Fruit fly (Drosophila melanogaster) whole organism, embryonic: ENCODE measurements around the gene Vps26.
A peak's percentile ranks its signal among the peaks of the same experiment; 100 is the strongest.

Experiments
- Abd-B ChIP-seq: fragments of 200-800 bp; sonication (Bioruptor generic); optimal IDR thresholded peaks from 2 replicates; lab custom pipeline; 2018; ENCODE audit warnings: missing biosample characterization, mild to moderate bottlenecking, missing genetic modification characterization, moderate library complexity
- Aef1 ChIP-seq: fragments of 200-800 bp; sonication (Bioruptor generic); IDR thresholded peaks from 3 replicates; pipeline ENCODE4 v1.3.6; 2022; ENCODE audit warnings: missing biosample characterization, missing genetic modification characterization
- CG10147 ChIP-seq: fragments of 200-800 bp; sonication (Bioruptor generic); optimal IDR thresholded peaks from 2 replicates; lab custom pipeline; 2019; ENCODE audit warnings: missing biosample characterization, mild to moderate bottlenecking, missing genetic modification characterization, moderate library complexity
- CG10267 ChIP-seq: fragments of 200-800 bp; sonication (Bioruptor generic); optimal IDR thresholded peaks from 2 replicates; lab custom pipeline; 2018; ENCODE audit warnings: missing biosample characterization, mild to moderate bottlenecking, missing genetic modification characterization, moderate library complexity
- CG10366 ChIP-seq: fragments of 200-800 bp; sonication (Bioruptor generic); IDR thresholded peaks from 2 replicates; pipeline ENCODE4 v1.3.6; 2022; ENCODE audit warnings: missing biosample characterization, missing genetic modification characterization
- CG10654 ChIP-seq: fragments of 200-800 bp; sonication (Bioruptor generic); optimal IDR thresholded peaks from 2 replicates; lab custom pipeline; 2016; ENCODE audit warnings: missing biosample characterization, missing genetic modification characterization
- CG12659 ChIP-seq: fragments of 200-800 bp; sonication (Bioruptor generic); optimal IDR thresholded peaks from 3 replicates; lab custom pipeline; 2017; ENCODE audit warnings: mild to moderate bottlenecking, missing biosample characterization, missing genetic modification reagents, missing genetic modification characterization
- CG1529 ChIP-seq: fragments of 200-800 bp; sonication (Bioruptor generic); optimal IDR thresholded peaks from 3 replicates; lab custom pipeline; 2018; ENCODE audit warnings: missing biosample characterization, missing genetic modification characterization
- CG1603 ChIP-seq: fragments of 200-800 bp; sonication (Bioruptor generic); optimal IDR thresholded peaks from 2 replicates; lab custom pipeline; 2019; ENCODE audit warnings: missing biosample characterization, mild to moderate bottlenecking, missing genetic modification characterization, moderate library complexity
- CG16779 ChIP-seq: fragments of 200-800 bp; sonication (Bioruptor generic); IDR thresholded peaks from 2 replicates; pipeline ENCODE4 v1.3.6; 2022; ENCODE audit warnings: missing biosample characterization, missing genetic modification characterization
- CG16863 ChIP-seq: fragments of 200-800 bp; sonication (Bioruptor generic); optimal IDR thresholded peaks from 3 replicates; lab custom pipeline; 2016; ENCODE audit warnings: missing biosample characterization, missing genetic modification characterization
- CG18476 ChIP-seq: fragments of 200-800 bp; sonication (Bioruptor generic); optimal IDR thresholded peaks from 2 replicates; lab custom pipeline; 2016; ENCODE audit warnings: missing biosample characterization, mild to moderate bottlenecking, missing genetic modification characterization
- CG2116 ChIP-seq: fragments of 200-800 bp; sonication (Bioruptor generic); optimal IDR thresholded peaks from 3 replicates; lab custom pipeline; 2018; ENCODE audit warnings: missing biosample characterization, mild to moderate bottlenecking, missing genetic modification characterization
- CG2712 ChIP-seq: fragments of 200-800 bp; optimal IDR thresholded peaks from 3 replicates; lab custom pipeline; 2019; ENCODE audit warnings: missing biosample characterization, mild to moderate bottlenecking, missing genetic modification characterization, moderate library complexity
- CG31224 ChIP-seq: fragments of 200-800 bp; sonication (Bioruptor generic); IDR thresholded peaks from 2 replicates; pipeline ENCODE4 v1.3.6; 2022; ENCODE audit warnings: missing biosample characterization, missing genetic modification characterization
- CG4404 ChIP-seq: fragments of 200-800 bp; sonication (Bioruptor generic); IDR thresholded peaks from 2 replicates; pipeline ENCODE4 v1.3.6; 2022; ENCODE audit warnings: missing biosample characterization, missing genetic modification characterization
- CG5245 ChIP-seq: fragments of 200-800 bp; sonication (Bioruptor generic); optimal IDR thresholded peaks from 3 replicates; lab custom pipeline; 2016; ENCODE audit warnings: missing biosample characterization, missing genetic modification characterization
- CG6791 ChIP-seq: fragments of 200-800 bp; sonication (Bioruptor generic); IDR thresholded peaks from 3 replicates; pipeline ENCODE4 v1.3.6; 2022; ENCODE audit warnings: missing biosample characterization, missing genetic modification characterization; ENCODE audit not compliant: partially characterized antibody
- CG8924 ChIP-seq: fragments of 200-800 bp; optimal IDR thresholded peaks from 3 replicates; lab custom pipeline; 2019; ENCODE audit warnings: missing biosample characterization, mild to moderate bottlenecking, missing genetic modification characterization, moderate library complexity
- CG8944 ChIP-seq: fragments of 200-800 bp; sonication (Bioruptor generic); optimal IDR thresholded peaks from 3 replicates; lab custom pipeline; 2016; ENCODE audit warnings: missing biosample characterization, missing genetic modification characterization
- CTCF ChIP-seq: fragments of 200-800 bp; sonication (Bioruptor generic); optimal IDR thresholded peaks from 2 replicates; lab custom pipeline; 2017; ENCODE audit warnings: missing biosample characterization, mild to moderate bottlenecking, missing genetic modification characterization, moderate library complexity
- Hmx ChIP-seq: fragments of 200-800 bp; sonication (Bioruptor generic); optimal IDR thresholded peaks from 2 replicates; lab custom pipeline; 2016; ENCODE audit warnings: missing biosample characterization, missing genetic modification characterization
- Hr3 ChIP-seq: fragments of 200-800 bp; sonication (Bioruptor generic); optimal IDR thresholded peaks from 3 replicates; lab custom pipeline; 2016; ENCODE audit warnings: missing biosample characterization, missing genetic modification characterization
- Max ChIP-seq: fragments of 200-800 bp; sonication (Bioruptor generic); optimal IDR thresholded peaks from 2 replicates; lab custom pipeline; 2016; ENCODE audit warnings: missing biosample characterization, mild to moderate bottlenecking, missing genetic modification characterization
- Nf-YC ChIP-seq: fragments of 200-800 bp; optimal IDR thresholded peaks from 3 replicates; lab custom pipeline; 2019; ENCODE audit warnings: missing biosample characterization, mild to moderate bottlenecking, missing genetic modification characterization, moderate library complexity
- Optix ChIP-seq: fragments of 200-800 bp; sonication (Bioruptor generic); IDR thresholded peaks from 3 replicates; pipeline ENCODE4 v1.3.6; 2022; ENCODE audit warnings: missing biosample characterization, missing genetic modification characterization
- Pdp1 ChIP-seq, 2 experiments: fragments of 200-800 bp; sonication (Bioruptor generic); optimal IDR thresholded peaks; 3 replicates each; lab custom pipeline; 2016; ENCODE audit warnings: missing biosample characterization in 2 of 2, missing genetic modification characterization in 2 of 2, mild to moderate bottlenecking in 1 of 2, moderate library complexity in 1 of 2
- Sin3A ChIP-seq: fragments of >200 bp; optimal IDR thresholded peaks from 2 replicates; lab custom pipeline; 2018
- Spps ChIP-seq: fragments of 200-800 bp; sonication (Bioruptor generic); optimal IDR thresholded peaks from 2 replicates; lab custom pipeline; 2018; ENCODE audit warnings: missing biosample characterization, mild to moderate bottlenecking, missing genetic modification characterization
- Xrp1 ChIP-seq: fragments of 200-800 bp; sonication (Bioruptor generic); IDR thresholded peaks from 2 replicates; pipeline ENCODE4 v1.3.6; 2022; ENCODE audit warnings: missing biosample characterization, missing genetic modification characterization
- bigmax ChIP-seq: fragments of 200-800 bp; sonication (Bioruptor generic); optimal IDR thresholded peaks from 2 replicates; lab custom pipeline; 2018; ENCODE audit warnings: missing biosample characterization, mild to moderate bottlenecking, missing genetic modification characterization
- crc ChIP-seq: fragments of 200-800 bp; sonication (Bioruptor generic); optimal IDR thresholded peaks from 2 replicates; lab custom pipeline; 2016; ENCODE audit warnings: missing biosample characterization, missing genetic modification characterization
- da ChIP-seq: fragments of 200-800 bp; sonication (Bioruptor generic); optimal IDR thresholded peaks from 2 replicates; lab custom pipeline; 2016; ENCODE audit warnings: missing biosample characterization, missing genetic modification characterization
- dmrt11E ChIP-seq: fragments of 200-800 bp; sonication (Bioruptor generic); optimal IDR thresholded peaks from 3 replicates; lab custom pipeline; 2018; ENCODE audit warnings: missing biosample characterization, mild to moderate bottlenecking, missing genetic modification characterization, moderate library complexity
- gcm ChIP-seq: fragments of 200-800 bp; sonication (Bioruptor generic); optimal IDR thresholded peaks from 2 replicates; lab custom pipeline; 2019; ENCODE audit warnings: missing biosample characterization, mild to moderate bottlenecking, missing genetic modification characterization, moderate library complexity
- gro ChIP-seq: fragments of 200-800 bp; sonication (Bioruptor generic); optimal IDR thresholded peaks from 2 replicates; lab custom pipeline; 2016; ENCODE audit warnings: missing biosample characterization, missing genetic modification characterization
- gsb-n ChIP-seq: fragments of 200-800 bp; sonication (Bioruptor generic); optimal IDR thresholded peaks from 3 replicates; lab custom pipeline; 2018; ENCODE audit warnings: missing biosample characterization, mild to moderate bottlenecking, missing genetic modification characterization
- gt ChIP-seq: fragments of 200-800 bp; sonication (Bioruptor generic); IDR thresholded peaks from 2 replicates; pipeline ENCODE4 v1.3.6; 2022; ENCODE audit warnings: missing biosample characterization, missing genetic modification characterization
- lmd ChIP-seq: fragments of 200-800 bp; sonication (Bioruptor generic); IDR thresholded peaks from 2 replicates; pipeline ENCODE4 v1.3.6; 2022; ENCODE audit warnings: missing biosample characterization, missing genetic modification characterization
- nau ChIP-seq: fragments of 200-800 bp; sonication (Bioruptor generic); optimal IDR thresholded peaks from 3 replicates; lab custom pipeline; 2017; ENCODE audit warnings: missing biosample characterization, mild to moderate bottlenecking, missing genetic modification characterization, missing genetic modification reagents
- peb ChIP-seq: fragments of 200-800 bp; sonication (Bioruptor generic); IDR thresholded peaks from 2 replicates; pipeline ENCODE4 v1.3.6; 2022; ENCODE audit warnings: missing biosample characterization, missing genetic modification characterization
- pfk ChIP-seq: fragments of 200-800 bp; sonication (Bioruptor generic); optimal IDR thresholded peaks from 2 replicates; lab custom pipeline; 2018; ENCODE audit warnings: missing biosample characterization, mild to moderate bottlenecking, missing genetic modification characterization, moderate library complexity
- pros ChIP-seq: fragments of 200-800 bp; sonication (Bioruptor generic); optimal IDR thresholded peaks from 3 replicates; lab custom pipeline; 2019; ENCODE audit warnings: missing biosample characterization, mild to moderate bottlenecking, missing genetic modification characterization, moderate library complexity
- rib ChIP-seq: fragments of 200-800 bp; sonication (Bioruptor generic); IDR thresholded peaks from 2 replicates; pipeline ENCODE4 v1.3.6; 2022; ENCODE audit warnings: missing biosample characterization, missing genetic modification characterization
- run ChIP-seq: fragments of 200-800 bp; sonication (Bioruptor generic); optimal IDR thresholded peaks from 3 replicates; lab custom pipeline; 2018; ENCODE audit warnings: missing biosample characterization, mild to moderate bottlenecking, missing genetic modification characterization
- salm ChIP-seq: fragments of 200-800 bp; sonication (Bioruptor generic); optimal IDR thresholded peaks from 2 replicates; lab custom pipeline; 2018; ENCODE audit warnings: missing biosample characterization, mild to moderate bottlenecking, missing genetic modification characterization
- sima ChIP-seq: fragments of 200-800 bp; sonication (Bioruptor generic); optimal IDR thresholded peaks from 2 replicates; lab custom pipeline; 2016; ENCODE audit warnings: missing biosample characterization, missing genetic modification characterization
- sna ChIP-seq: fragments of 200-800 bp; sonication (Bioruptor generic); IDR thresholded peaks from 2 replicates; pipeline ENCODE4 v1.3.6; 2022; ENCODE audit warnings: missing biosample characterization, missing genetic modification characterization; ENCODE audit not compliant: partially characterized antibody
- sug ChIP-seq: fragments of 200-800 bp; optimal IDR thresholded peaks from 2 replicates; lab custom pipeline; 2019; ENCODE audit warnings: missing biosample characterization, mild to moderate bottlenecking, missing genetic modification characterization, moderate library complexity
- tap ChIP-seq: fragments of 200-800 bp; optimal IDR thresholded peaks from 3 replicates; lab custom pipeline; 2019; ENCODE audit warnings: missing biosample characterization, mild to moderate bottlenecking, missing genetic modification characterization, moderate library complexity
- ttk ChIP-seq: fragments of 200-800 bp; sonication (Bioruptor generic); IDR thresholded peaks from 2 replicates; pipeline ENCODE4 v2.1.2; 2022; ENCODE audit warnings: missing biosample characterization, missing genetic modification characterization
- zen ChIP-seq: fragments of 200-800 bp; sonication (Bioruptor generic); optimal IDR thresholded peaks from 3 replicates; lab custom pipeline; 2018; ENCODE audit warnings: missing biosample characterization, mild to moderate bottlenecking, missing genetic modification characterization, moderate library complexity

The Vps26 gene

DNA sequence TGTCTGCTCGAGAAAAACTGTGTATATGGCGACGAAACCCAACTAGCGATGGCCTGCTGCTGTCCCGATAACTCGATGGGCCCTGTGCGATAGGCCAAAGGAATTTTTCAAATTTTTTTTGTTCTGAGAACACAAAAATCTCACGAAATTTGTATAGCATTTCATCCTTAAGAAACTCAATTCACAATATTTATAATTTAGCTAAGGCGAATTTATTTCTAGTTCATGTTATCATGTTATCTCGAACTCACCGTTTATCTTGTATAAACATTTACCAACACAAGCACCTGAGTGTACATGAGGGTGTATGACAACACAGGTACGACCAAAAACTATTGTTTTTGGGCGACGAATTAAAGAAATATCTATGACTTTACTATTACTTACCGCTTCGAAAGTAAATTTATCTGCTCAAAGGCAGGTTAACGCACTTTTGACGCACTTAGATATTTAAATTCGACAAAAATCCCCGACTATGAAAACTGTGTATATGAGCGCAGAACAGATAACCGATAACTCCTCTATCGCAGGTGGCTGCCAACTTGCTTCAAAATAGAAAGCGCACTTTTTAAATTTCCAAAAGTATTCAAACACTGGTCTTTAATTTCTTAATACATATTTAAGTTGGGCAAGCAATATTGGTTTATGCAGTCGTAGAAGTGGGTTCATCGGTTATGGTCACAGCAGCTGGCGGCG, 26.6 kb downstream of the Vps26 start, which contains the start of gene arm:
TSS of gene arm (minus strand) at position 524 of the 696 bp plus-strand sequence.
- TF ChIP-seq CG1603 (tag; lab: Kevin White, UChicago) (no peak), CG2712 (tag; lab: Kevin White, UChicago) (no peak), CG10654 (GFP tag; lab: Kevin White, UChicago) (no peak), Hr3 (GFP tag; lab: Kevin White, UChicago) (no peak), Nf-YC (no peak), nau (GFP tag; lab: Kevin White, UChicago) (no peak), CG10267 (tag; lab: Kevin White, UChicago) (peak; percentile 19), CG1529 (GFP tag; lab: Kevin White, UChicago) (no peak), gt (GFP tag; lab: Robert Waterston, UW) (no peak), crc (GFP tag; lab: Kevin White, UChicago) (no peak), zen (tag; lab: Kevin White, UChicago) (no peak), Abd-B (GFP tag; lab: Kevin White, UChicago) (no peak), CG12659 (GFP tag; lab: Kevin White, UChicago) (peak; percentile 6), Pdp1 (GFP tag; optimal IDR thresholded peaks at IDR 0.05; lab: Kevin White, UChicago) (peak in 1 of 2 experiments; percentile 21), peb (GFP tag; lab: Robert Waterston, UW) (no peak), gro (GFP tag; lab: Kevin White, UChicago) (no peak), da (GFP tag; lab: Kevin White, UChicago) (no peak), CG31224 (GFP tag; lab: Robert Waterston, UW) (no peak), CG10366 (no peak), run (tag; lab: Kevin White, UChicago) (no peak), CG8924 (tag; lab: Kevin White, UChicago) (no peak), CTCF (GFP tag; lab: Kevin White, UChicago) (no peak), CG10147 (GFP tag; lab: Kevin White, UChicago) (no peak), salm (tag; lab: Kevin White, UChicago) (no peak), rib (GFP tag; lab: Robert Waterston, UW) (no peak), CG4404 (no peak), CG2116 (GFP tag; lab: Kevin White, UChicago) (peak; percentile 11), bigmax (GFP tag; lab: Kevin White, UChicago) (no peak), CG18476 (GFP tag; lab: Kevin White, UChicago) (no peak), CG5245 (GFP tag; lab: Kevin White, UChicago) (no peak), dmrt11E (tag; lab: Kevin White, UChicago) (no peak), CG16863 (no peak), Optix (no peak), sug (tag; lab: Kevin White, UChicago) (no peak), sna (GFP tag; lab: Robert Waterston, UW) (no peak), lmd (GFP tag; lab: Robert Waterston, UW) (no peak), Sin3A (no peak), pros (no peak), ttk (GFP tag; lab: Robert Waterston, UW) (no peak), Spps (tag; lab: Kevin White, UChicago) (no peak), gsb-n (tag; lab: Kevin White, UChicago) (no peak), CG8944 (no peak), tap (tag; lab: Kevin White, UChicago) (no peak), Aef1 (no peak), Hmx (GFP tag; lab: Kevin White, UChicago) (no peak), Xrp1 (no peak), CG16779 (GFP tag; lab: Robert Waterston, UW) (no peak), sima (GFP tag; lab: Kevin White, UChicago) (no peak), gcm (GFP tag; lab: Kevin White, UChicago) (no peak), CG6791 (no peak), pfk (GFP tag; lab: Kevin White, UChicago) (no peak), Max (no peak)
